Fruit fly (Drosophila melanogaster) whole organism, embryonic: Measurements from ENCODE around the gene Zip89B.

ENCODE experiments used
- Atf6 ChIP-seq: fragments of 200-800 bp; sonication (Bioruptor generic); IDR thresholded peaks from 2 replicates; pipeline ENCODE4 v1.3.6; 2022; ENCODE audit warnings: missing biosample characterization, missing genetic modification characterization
- Blimp-1 ChIP-seq: fragments of 200-800 bp; sonication (Bioruptor generic); optimal IDR thresholded peaks from 3 replicates; lab custom pipeline; 2018; ENCODE audit warnings: missing biosample characterization, missing genetic modification characterization, mild to moderate bottlenecking, moderate library complexity, missing genetic modification reagents
- CG10543 ChIP-seq: fragments of 200-800 bp; sonication (Bioruptor generic); optimal IDR thresholded peaks from 3 replicates; lab custom pipeline; 2017; ENCODE audit warnings: missing biosample characterization, mild to moderate bottlenecking, missing genetic modification characterization, moderate library complexity
- CG11504 ChIP-seq: fragments of 200-800 bp; sonication (Bioruptor generic); optimal IDR thresholded peaks from 3 replicates; lab custom pipeline; 2019; ENCODE audit warnings: missing biosample characterization, mild to moderate bottlenecking, missing genetic modification characterization, moderate library complexity
- CG14667 ChIP-seq: fragments of 200-800 bp; sonication (Bioruptor generic); IDR thresholded peaks from 2 replicates; pipeline ENCODE4 v1.3.6; 2022; ENCODE audit warnings: missing biosample characterization, missing genetic modification characterization
- CG15514 ChIP-seq: fragments of 200-800 bp; sonication (Bioruptor generic); optimal IDR thresholded peaks from 3 replicates; lab custom pipeline; 2017; ENCODE audit warnings: missing biosample characterization, missing genetic modification characterization, mild to moderate bottlenecking, moderate library complexity, missing genetic modification reagents
- CG17829 ChIP-seq: fragments of 200-800 bp; optimal IDR thresholded peaks from 2 replicates; lab custom pipeline; 2019; ENCODE audit warnings: missing biosample characterization, mild to moderate bottlenecking, missing genetic modification characterization, moderate library complexity
- CG30020 ChIP-seq: fragments of 200-800 bp; optimal IDR thresholded peaks from 2 replicates; lab custom pipeline; 2019; ENCODE audit warnings: missing biosample characterization, mild to moderate bottlenecking, missing genetic modification characterization, moderate library complexity
- CG4360 ChIP-seq: fragments of 200-800 bp; sonication (Bioruptor generic); IDR thresholded peaks from 2 replicates; pipeline ENCODE4 v1.3.6; 2022; ENCODE audit warnings: missing biosample characterization, missing genetic modification characterization
- CG6765 ChIP-seq: fragments of 200-800 bp; sonication (Bioruptor generic); optimal IDR thresholded peaks from 3 replicates; lab custom pipeline; 2017; ENCODE audit warnings: missing biosample characterization, mild to moderate bottlenecking, missing genetic modification characterization
- CG7271 ChIP-seq: fragments of 200-800 bp; sonication (Bioruptor generic); optimal IDR thresholded peaks from 2 replicates; lab custom pipeline; 2018; ENCODE audit warnings: missing biosample characterization, mild to moderate bottlenecking, missing genetic modification characterization, moderate library complexity
- CG9797 ChIP-seq: fragments of 200-800 bp; sonication (Bioruptor generic); optimal IDR thresholded peaks from 3 replicates; lab custom pipeline; 2018; ENCODE audit warnings: missing biosample characterization, mild to moderate bottlenecking, missing genetic modification characterization
- Dbx ChIP-seq: fragments of 200-800 bp; sonication (Bioruptor generic); IDR thresholded peaks from 3 replicates; pipeline ENCODE4 v1.3.6; 2022; ENCODE audit warnings: missing biosample characterization, missing genetic modification characterization
- Fer1 ChIP-seq: fragments of 200-800 bp; sonication (Bioruptor generic); optimal IDR thresholded peaks from 2 replicates; lab custom pipeline; 2017; ENCODE audit warnings: missing biosample characterization, mild to moderate bottlenecking, missing genetic modification characterization
- Hmr ChIP-seq: fragments of 200-800 bp; sonication (Bioruptor generic); optimal IDR thresholded peaks from 3 replicates; lab custom pipeline; 2017; ENCODE audit warnings: mild to moderate bottlenecking, missing biosample characterization, missing genetic modification reagents, missing genetic modification characterization
- MESR4 ChIP-seq: fragments of 200-800 bp; sonication (Bioruptor generic); optimal IDR thresholded peaks from 2 replicates; lab custom pipeline; 2018; ENCODE audit warnings: missing biosample characterization, mild to moderate bottlenecking, missing genetic modification characterization, moderate library complexity
- Med ChIP-seq: fragments of 200-800 bp; sonication (Bioruptor generic); peaks from one replicate; lab custom pipeline; 2016; ENCODE audit warnings: missing biosample characterization, missing genetic modification characterization, mild to moderate bottlenecking, inconsistent platforms, moderate library complexity
- Nf-YC ChIP-seq: fragments of 200-800 bp; optimal IDR thresholded peaks from 3 replicates; lab custom pipeline; 2019; ENCODE audit warnings: missing biosample characterization, mild to moderate bottlenecking, missing genetic modification characterization, moderate library complexity
- Oaz ChIP-seq: fragments of 200-800 bp; sonication (Bioruptor generic); IDR thresholded peaks from 2 replicates; pipeline ENCODE4 v1.3.6; 2022; ENCODE audit warnings: missing biosample characterization, missing genetic modification characterization
- Trl ChIP-seq, 3 experiments: fragments of >200 bp in 2 of 3; fragments of 200-800 bp in 1 of 3; sonication (Bioruptor generic) in 1 of 3; optimal IDR thresholded peaks; 2 replicates in 1 of 3; 3 replicates in 2 of 3; lab custom pipeline; 2016 to 2017; ENCODE audit warnings: missing biosample characterization in 1 of 3, missing genetic modification characterization in 1 of 3
- YL-1 ChIP-seq: fragments of 200-800 bp; sonication (Bioruptor generic); optimal IDR thresholded peaks from 3 replicates; lab custom pipeline; 2017; ENCODE audit warnings: missing biosample characterization, mild to moderate bottlenecking, missing genetic modification characterization
- al ChIP-seq: fragments of 200-800 bp; sonication (Bioruptor generic); IDR thresholded peaks from 2 replicates; pipeline ENCODE4 v1.3.6; 2022; ENCODE audit warnings: missing biosample characterization, missing genetic modification characterization
- amos ChIP-seq: fragments of 200-800 bp; sonication (Bioruptor generic); IDR thresholded peaks from 2 replicates; pipeline ENCODE4 v1.3.6; 2022; ENCODE audit warnings: missing biosample characterization, missing genetic modification characterization; ENCODE audit not compliant: partially characterized antibody
- ap ChIP-seq: fragments of 200-800 bp; sonication (Bioruptor generic); IDR thresholded peaks from 2 replicates; pipeline ENCODE4 v1.3.6; 2022; ENCODE audit warnings: missing biosample characterization, missing genetic modification characterization
- ato ChIP-seq: fragments of 200-800 bp; sonication (Bioruptor generic); IDR thresholded peaks from 2 replicates; pipeline ENCODE4 v1.3.6; 2022; ENCODE audit warnings: missing biosample characterization, missing genetic modification characterization; ENCODE audit not compliant: partially characterized antibody
- bigmax ChIP-seq: fragments of 200-800 bp; sonication (Bioruptor generic); optimal IDR thresholded peaks from 2 replicates; lab custom pipeline; 2018; ENCODE audit warnings: missing biosample characterization, mild to moderate bottlenecking, missing genetic modification characterization
- chif ChIP-seq, 2 experiments: fragments of 200-800 bp; sonication (Bioruptor generic); optimal IDR thresholded peaks; 3 replicates each; lab custom pipeline; 2016; ENCODE audit warnings: missing biosample characterization in 2 of 2, missing genetic modification characterization in 2 of 2
- ci ChIP-seq: fragments of 200-800 bp; sonication (Bioruptor generic); IDR thresholded peaks from 3 replicates; pipeline ENCODE4 v1.3.6; 2022; ENCODE audit warnings: missing biosample characterization, missing genetic modification characterization
- crp ChIP-seq, 2 experiments: fragments of 200-800 bp; sonication (Bioruptor generic); optimal IDR thresholded peaks; 2 replicates in 1 of 2; 3 replicates in 1 of 2; lab custom pipeline; 2017; ENCODE audit warnings: missing biosample characterization in 2 of 2, missing genetic modification characterization in 2 of 2, mild to moderate bottlenecking in 1 of 2, moderate library complexity in 1 of 2
- gce ChIP-seq: fragments of 200-800 bp; sonication (Bioruptor generic); IDR thresholded peaks from 3 replicates; pipeline ENCODE4 v1.3.6; 2022; ENCODE audit warnings: missing biosample characterization, missing genetic modification characterization
- gsb-n ChIP-seq: fragments of 200-800 bp; sonication (Bioruptor generic); optimal IDR thresholded peaks from 3 replicates; lab custom pipeline; 2018; ENCODE audit warnings: missing biosample characterization, mild to moderate bottlenecking, missing genetic modification characterization
- hb ChIP-seq: fragments of 200-800 bp; sonication (Bioruptor generic); IDR thresholded peaks from 3 replicates; pipeline ENCODE4 v1.3.6; 2022; ENCODE audit warnings: missing biosample characterization, missing genetic modification characterization; ENCODE audit not compliant: partially characterized antibody
- lbe ChIP-seq: fragments of 200-800 bp; sonication (Bioruptor generic); optimal IDR thresholded peaks from 2 replicates; lab custom pipeline; 2016; ENCODE audit warnings: missing biosample characterization, mild to moderate bottlenecking, missing genetic modification characterization
- nau ChIP-seq: fragments of 200-800 bp; sonication (Bioruptor generic); optimal IDR thresholded peaks from 3 replicates; lab custom pipeline; 2017; ENCODE audit warnings: missing biosample characterization, mild to moderate bottlenecking, missing genetic modification characterization, missing genetic modification reagents
- nerfin-1 ChIP-seq: fragments of 200-800 bp; sonication (Bioruptor generic); optimal IDR thresholded peaks from 3 replicates; lab custom pipeline; 2019; ENCODE audit warnings: missing biosample characterization, mild to moderate bottlenecking, missing genetic modification characterization, moderate library complexity
- onecut ChIP-seq: fragments of 200-800 bp; sonication (Bioruptor generic); IDR thresholded peaks from 2 replicates; pipeline ENCODE4 v1.3.6; 2022; ENCODE audit warnings: missing biosample characterization, missing genetic modification characterization
- p53 ChIP-seq: fragments of 200-800 bp; sonication (Bioruptor generic); optimal IDR thresholded peaks from 2 replicates; lab custom pipeline; 2016; ENCODE audit warnings: missing biosample characterization, missing genetic modification characterization
- phol ChIP-seq: fragments of 200-800 bp; sonication (Bioruptor generic); optimal IDR thresholded peaks from 3 replicates; lab custom pipeline; 2018; ENCODE audit warnings: missing biosample characterization, mild to moderate bottlenecking, missing genetic modification characterization, moderate library complexity
- ranshi ChIP-seq: fragments of 200-800 bp; sonication (Bioruptor generic); IDR thresholded peaks from 2 replicates; pipeline ENCODE4 v1.3.6; 2022; ENCODE audit warnings: missing biosample characterization, missing genetic modification characterization
- sr ChIP-seq: fragments of 200-800 bp; sonication (Bioruptor generic); IDR thresholded peaks from 3 replicates; pipeline ENCODE4 v1.3.6; 2022; ENCODE audit warnings: missing biosample characterization, missing genetic modification characterization
- stwl ChIP-seq: fragments of 200-800 bp; sonication (Bioruptor generic); optimal IDR thresholded peaks from 3 replicates; lab custom pipeline; 2018; ENCODE audit warnings: missing biosample characterization, mild to moderate bottlenecking, missing genetic modification characterization, moderate library complexity
- tx ChIP-seq: fragments of 200-800 bp; sonication (Bioruptor generic); optimal IDR thresholded peaks from 2 replicates; lab custom pipeline; 2016; ENCODE audit warnings: missing biosample characterization, missing genetic modification characterization

The Zip89B gene

DNA sequence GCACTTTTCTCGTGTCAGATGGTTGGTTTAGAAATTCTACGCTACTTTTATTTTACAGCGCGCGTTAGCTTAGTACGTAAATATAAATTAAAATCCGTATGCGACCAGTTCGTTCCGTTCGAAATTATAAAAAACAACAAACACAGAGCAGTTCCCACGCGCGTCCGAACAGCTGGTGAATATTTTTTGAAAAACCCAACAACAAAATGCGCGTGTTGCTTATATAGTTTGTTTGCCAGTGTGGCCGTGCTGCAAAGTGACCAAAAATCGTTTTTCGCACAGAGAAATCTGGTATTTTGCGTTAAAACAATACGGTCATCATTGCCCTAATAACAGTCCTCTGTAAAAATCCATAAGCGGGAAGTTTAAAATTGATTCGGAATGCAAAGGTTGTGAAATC lies 32.8 kb downstream of the Zip89B start (continued):
- TF ChIP-seq sr (GFP tag; lab: Robert Waterston, UW) (0 out of 3 replicates have a peak, but pooled peaks have one; percentile 16), CG7271 (tag; lab: Kevin White, UChicago) (peak; percentile 24), chif (GFP tag; optimal IDR thresholded peaks at IDR 0.05; lab: Kevin White, UChicago) (no peak), Fer1 (GFP tag; lab: Kevin White, UChicago) (peak; percentile 36), ci (GFP tag; lab: Robert Waterston, UW) (0 out of 3 replicates have a peak, but pooled peaks have one; percentile 22), CG4360 (GFP tag; lab: Robert Waterston, UW) (peak; percentile 97), CG14667 (GFP tag; lab: Robert Waterston, UW) (no peak), CG9797 (peak; percentile 99), CG17829 (tag; lab: Kevin White, UChicago) (peak; percentile 58), gsb-n (tag; lab: Kevin White, UChicago) (peak; percentile 15), ap (GFP tag; lab: Robert Waterston, UW) (no peak), Hmr (peak; percentile 16), CG6765 (GFP tag; lab: Kevin White, UChicago) (no peak), p53 (peak; percentile 12), CG10543 (GFP tag; lab: Kevin White, UChicago) (no peak), crp (GFP tag; optimal IDR thresholded peaks at IDR 0.05; lab: Kevin White, UChicago) (peak in 1 of 2 experiments; percentile 81), Trl (optimal IDR thresholded peaks at IDR 0.05; lab: Kevin White, UChicago) (no peak), Trl (GFP tag; optimal IDR thresholded peaks at IDR 0.05; lab: Kevin White, UChicago) (no peak), CG11504 (tag; lab: Kevin White, UChicago) (peak; percentile 30), Med (peak; percentile 81), bigmax (GFP tag; lab: Kevin White, UChicago) (no peak), CG15514 (GFP tag; lab: Kevin White, UChicago) (peak; percentile 77), Dbx (GFP tag; lab: Robert Waterston, UW) (no peak), phol (tag; lab: Kevin White, UChicago) (peak; percentile 16), nerfin-1 (tag; lab: Kevin White, UChicago) (peak; percentile 39), MESR4 (GFP tag; lab: Kevin White, UChicago) (peak; percentile 45), onecut (GFP tag; lab: Robert Waterston, UW) (0 out of 2 replicates have a peak, but pooled peaks have one; percentile 18), CG30020 (tag; lab: Kevin White, UChicago) (peak; percentile 10), stwl (tag; lab: Kevin White, UChicago) (peak; percentile 77), tx (no peak), amos (GFP tag; lab: Robert Waterston, UW) (peak; percentile 49), al (GFP tag; lab: Robert Waterston, UW) (no peak), ato (GFP tag; lab: Robert Waterston, UW) (peak; percentile 16; the same call in 1 of the 2 replicates), nau (no peak), YL-1 (GFP tag; lab: Kevin White, UChicago) (peak; percentile 30), Nf-YC (peak; percentile 35), lbe (GFP tag; lab: Kevin White, UChicago) (peak; percentile 29), Blimp-1 (no peak), Oaz (GFP tag; lab: Robert Waterston, UW) (no peak)

DNA sequence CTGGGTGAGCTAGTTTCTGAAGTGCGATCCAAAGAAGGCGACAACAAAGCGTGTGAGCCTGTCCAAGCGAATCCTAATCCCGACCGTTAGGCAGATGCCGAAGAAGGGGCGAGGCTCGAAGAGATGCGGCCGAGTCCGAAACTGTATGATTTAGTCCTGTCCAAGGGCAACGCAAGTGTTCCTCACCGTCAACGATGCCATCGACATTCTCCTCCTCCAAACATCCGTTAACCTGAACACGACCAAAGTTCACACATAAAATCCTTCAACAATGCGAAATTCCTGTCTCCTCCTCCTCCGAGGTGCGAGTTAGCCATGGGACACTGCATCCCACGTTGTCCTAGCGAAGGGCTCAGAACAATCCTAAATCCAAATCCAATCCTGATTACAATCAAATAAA lies 33.9 kb downstream of the Zip89B start, which contains the start of gene Sulf1:
Gene Sulf1 (minus strand): TSS at position 101 of the 400 bp plus-strand sequence.
- 0 out of 2 replicates have a peak, but pooled peaks have one; percentile 22 for TF ChIP-seq ranshi (GFP tag; lab: Robert Waterston, UW)
- TF ChIP-seq hb: 0 out of 3 replicates have a peak, but pooled peaks have one; percentile 12
- 0 out of 2 replicates have a peak, but pooled peaks have one; percentile 29 for TF ChIP-seq Atf6 (GFP tag; lab: Robert Waterston, UW)
- no peak for TF ChIP-seq gce
